Fruit fly (Drosophila melanogaster) whole organism, adult: ENCODE results near the gene CG42811.
A peak's percentile ranks its signal among the peaks of the same experiment; 100 is the strongest.

Experiments
- CG11617 ChIP-seq: fragments of 200-800 bp; sonication (Bioruptor generic); optimal IDR thresholded peaks from 2 replicates; lab custom pipeline; 2017; ENCODE audit warnings: mild to moderate bottlenecking, missing biosample characterization, missing genetic modification reagents, missing genetic modification characterization
- CG1620 ChIP-seq: fragments of 200-800 bp; sonication (Bioruptor generic); optimal IDR thresholded peaks from 2 replicates; lab custom pipeline; 2016; ENCODE audit warnings: missing biosample characterization, missing genetic modification characterization
- CG33017 ChIP-seq: fragments of 200-800 bp; sonication (Bioruptor generic); optimal IDR thresholded peaks from 2 replicates; lab custom pipeline; 2018; ENCODE audit warnings: missing biosample characterization, mild to moderate bottlenecking, missing genetic modification characterization, moderate library complexity
- CG5204 ChIP-seq: fragments of 200-800 bp; sonication (Bioruptor generic); optimal IDR thresholded peaks from 2 replicates; lab custom pipeline; 2016; ENCODE audit warnings: missing biosample characterization, missing genetic modification characterization
- CG7045 ChIP-seq: fragments of 200-800 bp; sonication (Bioruptor generic); optimal IDR thresholded peaks from 2 replicates; lab custom pipeline; 2017; ENCODE audit warnings: missing biosample characterization, mild to moderate bottlenecking, missing genetic modification characterization
- Clk ChIP-seq: fragments of 200-800 bp; sonication (Bioruptor generic); optimal IDR thresholded peaks from 2 replicates; lab custom pipeline; 2017; ENCODE audit warnings: missing biosample characterization, missing genetic modification characterization
- bab1 ChIP-seq: fragments of 200-800 bp; sonication (Bioruptor generic); optimal IDR thresholded peaks from 3 replicates; lab custom pipeline; 2019; ENCODE audit warnings: missing biosample characterization, mild to moderate bottlenecking, missing genetic modification characterization, moderate library complexity
- cic ChIP-seq: fragments of 200-800 bp; sonication (Bioruptor generic); optimal IDR thresholded peaks from 2 replicates; lab custom pipeline; 2017; ENCODE audit warnings: missing biosample characterization, mild to moderate bottlenecking, missing genetic modification characterization, moderate library complexity
- cnc ChIP-seq, 2 experiments: fragments of >200 bp; optimal IDR thresholded peaks; 2 replicates each; lab custom pipeline; 2017
- kay ChIP-seq: fragments of 200-800 bp; sonication (Bioruptor generic); peaks from one replicate; lab custom pipeline; 2016; ENCODE audit warnings: missing biosample characterization, missing genetic modification characterization, borderline replicate concordance
- ovo ChIP-seq: fragments of 200-800 bp; sonication (Bioruptor generic); optimal IDR thresholded peaks from 2 replicates; lab custom pipeline; 2016; ENCODE audit warnings: missing biosample characterization, missing genetic modification characterization

DNA sequence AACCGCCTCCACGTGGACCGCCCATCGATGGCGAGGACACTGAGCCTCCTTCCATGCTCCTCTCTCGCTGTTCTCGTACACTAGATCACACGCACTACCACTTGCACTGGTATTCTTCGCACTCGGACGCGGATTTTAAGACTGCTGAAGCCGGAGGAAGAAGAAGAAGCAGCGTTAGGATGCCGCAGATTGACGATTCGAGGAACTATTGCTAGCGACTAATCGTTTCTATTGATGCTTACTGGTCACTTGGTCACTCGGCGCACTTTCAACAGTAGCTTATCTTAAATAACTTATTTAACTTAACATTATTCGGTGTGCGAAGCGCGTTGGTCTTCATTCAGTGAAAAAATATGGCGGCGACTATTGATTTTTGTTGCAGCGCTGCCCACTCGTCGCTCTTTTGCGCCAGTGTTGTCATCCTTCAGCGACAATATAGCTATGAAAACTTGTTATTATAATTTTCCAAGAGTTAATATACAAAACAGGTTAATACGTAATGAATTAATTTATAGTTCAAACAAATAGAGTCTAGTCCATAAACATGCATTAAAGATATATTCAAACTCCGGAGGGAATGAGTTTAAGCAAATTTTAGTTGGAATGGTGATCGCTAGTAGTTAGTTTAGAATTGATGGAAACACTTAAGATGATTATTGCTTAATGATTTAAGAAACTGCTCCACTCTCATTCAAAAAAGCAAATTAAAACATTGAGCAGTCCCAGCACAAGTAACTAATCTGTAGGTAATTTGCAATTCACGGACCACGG is 18.4 kb downstream of the CG42811 start, which contains the start of the genes CG5746 and CG6454:
- TF ChIP-seq kay (no peak), CG5204 (GFP tag; lab: Kevin White, UChicago) (no peak), cnc (optimal IDR thresholded peaks at IDR 0.05; lab: Kevin White, UChicago) (no peak), cic (GFP tag; lab: Kevin White, UChicago) (no peak), Clk (GFP tag; lab: Kevin White, UChicago) (no peak), CG1620 (GFP tag; lab: Kevin White, UChicago) (peak; percentile 31), bab1 (GFP tag; lab: Kevin White, UChicago) (peak; percentile 23), ovo (GFP tag; lab: Kevin White, UChicago) (peak; percentile 19), CG11617 (GFP tag; lab: Kevin White, UChicago) (peak; percentile 66), CG7045 (GFP tag; lab: Kevin White, UChicago) (no peak), CG33017 (tag; lab: Kevin White, UChicago) (no peak)
